Worm (Caenorhabditis elegans): ENCODE results near the gene syx-16.

DNA sequence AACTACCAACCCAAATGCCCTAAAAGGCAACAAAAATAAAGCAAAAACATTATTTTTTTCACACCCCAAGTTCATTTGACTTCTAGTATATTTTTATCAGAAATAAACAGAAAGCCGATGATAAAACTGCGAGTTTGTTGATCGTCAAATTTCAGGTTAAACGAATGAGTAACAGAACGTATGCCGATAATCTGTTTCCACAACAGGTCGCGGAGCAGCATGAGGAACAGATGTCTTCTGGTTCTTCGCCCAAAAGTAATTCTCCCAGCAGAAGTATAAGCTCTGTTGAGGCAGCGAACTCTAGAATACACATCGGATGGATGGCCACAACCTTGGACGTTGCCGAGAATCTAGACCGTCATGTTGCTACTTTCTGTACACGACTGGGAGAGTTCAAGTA is 21.5 kb upstream of the syx-16 start, which contains the start of gene prmt-5:
- no peak for TF ChIP-seq scrt-1 (GFP tag; IDR thresholded peaks at IDR 0.05)
- TF ChIP-seq hmbx-1 (tag; optimal IDR thresholded peaks at IDR 0.05): no peak
- no peak for TF ChIP-seq flt-1 (GFP tag; IDR thresholded peaks at IDR 0.05)
- no peak for TF ChIP-seq ama-1 (optimal IDR thresholded peaks at IDR 0.05)
- no peak for TF ChIP-seq sea-1 (GFP tag; conservative IDR thresholded peaks at IDR 0.05)
- no peak for TF ChIP-seq ceh-36 (tag; optimal IDR thresholded peaks at IDR 0.05)
- TF ChIP-seq aly-1 (tag; optimal IDR thresholded peaks at IDR 0.05): no peak
- no peak for TF ChIP-seq tbx-11 (GFP tag; IDR thresholded peaks at IDR 0.05)
- no peak for TF ChIP-seq hnd-1 (tag; optimal IDR thresholded peaks at IDR 0.05)
- no peak for TF ChIP-seq hmg-4 (GFP tag; optimal IDR thresholded peaks at IDR 0.05)
- no peak for TF ChIP-seq tra-4 (tag; optimal IDR thresholded peaks at IDR 0.05)
- TF ChIP-seq ets-7 (tag; optimal IDR thresholded peaks at IDR 0.05): no peak
- no peak for TF ChIP-seq pes-1 (GFP tag; IDR thresholded peaks at IDR 0.05)
- TF ChIP-seq F13C5.2 (tag; optimal IDR thresholded peaks at IDR 0.05): no peak

Measured in whole organism, early embryonic.